Worm (Caenorhabditis elegans) whole organism, L1 larva: ENCODE measurements around the gene M163.8.
A peak's percentile ranks its signal among the peaks of the same experiment; 100 is the strongest.

ENCODE experiments used
- F16B12.6 ChIP-seq: fragments of 150-350 bp; optimal IDR thresholded peaks from 2 replicates; lab custom pipeline; 2014; ENCODE audit warnings: missing biosample characterization, missing genetic modification characterization
- Y116A8C.19 ChIP-seq: sonication (generic microtip); optimal IDR thresholded peaks from 2 replicates; lab custom pipeline; 2016; ENCODE audit warnings: missing compliant biosample characterization, missing genetic modification characterization, borderline replicate concordance
- aly-2 ChIP-seq: fragments of 150-350 bp; optimal IDR thresholded peaks from 2 replicates; lab custom pipeline; 2014; ENCODE audit warnings: missing biosample characterization, missing genetic modification characterization
- ama-1 ChIP-seq: fragments of 150-350 bp; optimal IDR thresholded peaks from 2 replicates; lab custom pipeline; 2014
- ceh-63 ChIP-seq: fragments of 200-800 bp; sonication (Bioruptor generic); optimal IDR thresholded peaks from 2 replicates; lab custom pipeline; 2018; ENCODE audit warnings: mild to moderate bottlenecking, missing genetic modification characterization, missing compliant biosample characterization
- ceh-8 ChIP-seq: fragments of 200-800 bp; sonication (Bioruptor generic); optimal IDR thresholded peaks from 2 replicates; lab custom pipeline; 2018; ENCODE audit warnings: mild to moderate bottlenecking, missing genetic modification characterization, moderate library complexity, missing compliant biosample characterization
- ceh-82 ChIP-seq, 3 experiments: fragments of 150-350 bp in 1 of 3; sonication (generic microtip) in 2 of 3; optimal IDR thresholded peaks; 2 replicates each; lab custom pipeline; 2014 to 2017; ENCODE audit warnings: missing biosample characterization in 3 of 3, missing genetic modification characterization in 3 of 3
- ceh-90 ChIP-seq: sonication (generic microtip); optimal IDR thresholded peaks from 2 replicates; lab custom pipeline; 2016; ENCODE audit warnings: missing genetic modification characterization, missing compliant biosample characterization
- dsc-1 ChIP-seq: sonication (generic microtip); optimal IDR thresholded peaks from 2 replicates; lab custom pipeline; 2016; ENCODE audit warnings: mild to moderate bottlenecking, missing genetic modification characterization, missing compliant biosample characterization
- efl-1 ChIP-seq, 4 experiments: fragments of 150-350 bp; optimal IDR thresholded peaks in 3 of 4; peaks in 1 of 4; 1 replicate in 1 of 4; 2 replicates in 3 of 4; lab custom pipeline; 2014; ENCODE audit warnings: missing biosample characterization in 2 of 4, missing genetic modification characterization in 2 of 4, missing genetic modification reagents in 2 of 4
- egl-13 ChIP-seq: sonication (generic microtip); optimal IDR thresholded peaks from 2 replicates; lab custom pipeline; 2016; ENCODE audit warnings: missing genotype, missing genetic modification reagents, missing genetic modification characterization, missing compliant biosample characterization
- elt-2 ChIP-seq: sonication (generic microtip); optimal IDR thresholded peaks from 2 replicates; lab custom pipeline; 2016; ENCODE audit warnings: missing genetic modification characterization, mild to moderate bottlenecking, inconsistent platforms, missing compliant biosample characterization, missing genetic modification reagents
- elt-3 ChIP-seq, 6 experiments: fragments of 150-350 bp in 1 of 6; sonication (generic microtip); optimal IDR thresholded peaks; 2 replicates each; lab custom pipeline; 2017 to 2018; ENCODE audit warnings: missing biosample characterization in 6 of 6, missing genetic modification characterization in 6 of 6, inconsistent platforms in 1 of 6
- fkh-10 ChIP-seq: sonication (generic microtip); optimal IDR thresholded peaks from 2 replicates; lab custom pipeline; 2017; ENCODE audit warnings: missing biosample characterization, missing genetic modification reagents, missing genetic modification characterization
- fkh-4 ChIP-seq: sonication (generic microtip); optimal IDR thresholded peaks from 2 replicates; lab custom pipeline; 2016; ENCODE audit warnings: missing compliant biosample characterization, missing genetic modification characterization, borderline replicate concordance
- fos-1 ChIP-seq: fragments of 150-350 bp; optimal IDR thresholded peaks from 2 replicates; lab custom pipeline; 2014; ENCODE audit warnings: missing biosample characterization, missing genetic modification characterization
- grh-1 ChIP-seq: fragments of 200-800 bp; sonication (Bioruptor generic); IDR thresholded peaks from 2 replicates; pipeline ENCODE4 v1.3.6; 2022; ENCODE audit warnings: missing genetic modification reagents, missing genetic modification characterization, missing compliant biosample characterization
- hpl-2 ChIP-seq: fragments of 150-350 bp; optimal IDR thresholded peaks from 2 replicates; lab custom pipeline; 2014; ENCODE audit warnings: missing biosample characterization, missing genetic modification reagents, missing genetic modification characterization
- irx-1 ChIP-seq: sonication (generic microtip); optimal IDR thresholded peaks from 2 replicates; lab custom pipeline; 2016; ENCODE audit warnings: missing genetic modification characterization, missing compliant biosample characterization
- isw-1 ChIP-seq: fragments of 200-800 bp; sonication (Bioruptor generic); IDR thresholded peaks from 2 replicates; pipeline ENCODE4 v1.3.6; 2022; ENCODE audit warnings: missing genetic modification characterization, missing compliant biosample characterization
- jun-1 ChIP-seq: fragments of 150-350 bp; optimal IDR thresholded peaks from 2 replicates; lab custom pipeline; 2014; ENCODE audit warnings: missing biosample characterization, missing genetic modification reagents, missing genetic modification characterization
- lin-14 ChIP-seq: fragments of 200-800 bp; sonication (Bioruptor generic); optimal IDR thresholded peaks from 2 replicates; lab custom pipeline; 2018; ENCODE audit warnings: mild to moderate bottlenecking, missing genetic modification characterization, moderate library complexity, missing compliant biosample characterization
- lir-3 ChIP-seq: sonication (generic microtip); optimal IDR thresholded peaks from 2 replicates; lab custom pipeline; 2016; ENCODE audit warnings: mild to moderate bottlenecking, missing genetic modification characterization, moderate library complexity, missing compliant biosample characterization; ENCODE audit not compliant: poor library complexity
- mdl-1 ChIP-seq, 2 experiments: fragments of 150-350 bp; optimal IDR thresholded peaks; 2 replicates each; lab custom pipeline; 2014 to 2017; ENCODE audit warnings: missing biosample characterization in 2 of 2, missing genetic modification characterization in 2 of 2, inconsistent platforms in 1 of 2
- mef-2 ChIP-seq: fragments of 150-350 bp; optimal IDR thresholded peaks from 2 replicates; lab custom pipeline; 2014; ENCODE audit warnings: missing biosample characterization, missing genetic modification characterization
- mep-1 ChIP-seq: fragments of 150-350 bp; optimal IDR thresholded peaks from 2 replicates; lab custom pipeline; 2014; ENCODE audit warnings: missing biosample characterization, missing genetic modification characterization
- nhr-11 ChIP-seq: fragments of 150-350 bp; optimal IDR thresholded peaks from 2 replicates; lab custom pipeline; 2014; ENCODE audit warnings: missing biosample characterization, missing genetic modification characterization
- nhr-19 ChIP-seq: fragments of 200-800 bp; sonication (Bioruptor generic); conservative IDR thresholded peaks from 2 replicates; pipeline ENCODE4 v1.3.6; 2022; ENCODE audit warnings: missing genetic modification characterization, missing compliant biosample characterization
- nhr-237 ChIP-seq: fragments of 150-350 bp; optimal IDR thresholded peaks from 2 replicates; lab custom pipeline; 2014; ENCODE audit warnings: missing biosample characterization, missing genetic modification characterization
- nhr-71 ChIP-seq: sonication (generic microtip); optimal IDR thresholded peaks from 2 replicates; lab custom pipeline; 2016; ENCODE audit warnings: mild to moderate bottlenecking, missing genetic modification characterization, moderate library complexity, missing compliant biosample characterization
- nhr-84 ChIP-seq: sonication (generic microtip); optimal IDR thresholded peaks from 2 replicates; lab custom pipeline; 2017; ENCODE audit warnings: missing biosample characterization, missing genetic modification characterization
- nhr-85 ChIP-seq: sonication (generic microtip); peaks from one replicate; lab custom pipeline; 2016; ENCODE audit warnings: missing genetic modification characterization, inconsistent platforms, missing compliant biosample characterization
- pag-3 ChIP-seq: sonication (generic microtip); optimal IDR thresholded peaks from 2 replicates; lab custom pipeline; 2017; ENCODE audit warnings: missing genetic modification characterization, mild to moderate bottlenecking, missing compliant biosample characterization, antibody characterized with exemption, borderline replicate concordance; ENCODE audit not compliant: insufficient read depth
- pax-3 ChIP-seq: fragments of 200-800 bp; sonication (Bioruptor generic); optimal IDR thresholded peaks from 2 replicates; lab custom pipeline; 2018; ENCODE audit warnings: mild to moderate bottlenecking, missing genetic modification characterization, moderate library complexity, missing compliant biosample characterization
- rnt-1 ChIP-seq: sonication (generic microtip); optimal IDR thresholded peaks from 2 replicates; lab custom pipeline; 2016; ENCODE audit warnings: mild to moderate bottlenecking, missing genetic modification characterization, moderate library complexity, missing compliant biosample characterization
- snpc-4 ChIP-seq: fragments of 150-350 bp; optimal IDR thresholded peaks from 2 replicates; lab custom pipeline; 2014; ENCODE audit warnings: missing biosample characterization, missing genetic modification characterization
- sptf-1 ChIP-seq: fragments of 150-350 bp; optimal IDR thresholded peaks from 2 replicates; lab custom pipeline; 2014; ENCODE audit warnings: missing biosample characterization, missing genetic modification characterization
- sup-37 ChIP-seq: fragments of 200-800 bp; sonication (Bioruptor generic); optimal IDR thresholded peaks from 2 replicates; lab custom pipeline; 2018; ENCODE audit warnings: mild to moderate bottlenecking, missing genetic modification characterization, missing compliant biosample characterization
- unc-130 ChIP-seq: fragments of 150-350 bp; optimal IDR thresholded peaks from 2 replicates; lab custom pipeline; 2017; ENCODE audit warnings: missing biosample characterization, missing genetic modification characterization, inconsistent platforms
- unc-98 ChIP-seq: fragments of 200-800 bp; sonication (Bioruptor generic); IDR thresholded peaks from 2 replicates; pipeline ENCODE4 v1.3.6; 2022; ENCODE audit warnings: missing genetic modification characterization, missing compliant biosample characterization
- xbp-1 ChIP-seq: sonication (generic microtip); optimal IDR thresholded peaks from 2 replicates; lab custom pipeline; 2016; ENCODE audit warnings: missing genetic modification characterization, missing compliant biosample characterization
- zag-1 ChIP-seq: fragments of 150-350 bp; optimal IDR thresholded peaks from 2 replicates; lab custom pipeline; 2014; ENCODE audit warnings: missing biosample characterization, missing genetic modification characterization

Gene M163.8

ce11 chrX:14495075-14495474 lies 10.1 kb downstream of the M163.8 start:
- TF ChIP-seq lin-14 (GFP tag; lab: Kevin White, UChicago) (peak; percentile 73), pax-3 (no peak), rnt-1 (tag; lab: Kevin White, UChicago) (peak; percentile 16), hpl-2 (no peak), sup-37 (GFP tag; lab: Kevin White, UChicago) (no peak), fos-1 (tag; lab: Kevin White, UChicago) (no peak), aly-2 (tag; lab: Kevin White, UChicago) (no peak), fkh-4 (no peak), isw-1 (GFP tag; lab: Robert Waterston, UW) (no peak), fkh-10 (GFP tag; lab: Kevin White, UChicago) (no peak), zag-1 (no peak), unc-98 (GFP tag; lab: Robert Waterston, UW) (no peak), xbp-1 (tag; lab: Kevin White, UChicago) (no peak), ceh-90 (tag; lab: Kevin White, UChicago) (no peak), nhr-84 (tag; lab: Kevin White, UChicago) (no peak), elt-2 (tag; lab: Kevin White, UChicago) (no peak), ceh-8 (GFP tag; lab: Kevin White, UChicago) (no peak), F16B12.6 (tag; lab: Kevin White, UChicago) (no peak)

ce11 chrX:14495785-14496184 lies 10.9 kb downstream of the M163.8 start, which contains the start of gene ztf-14:
TSS of gene ztf-14 (plus strand) at chrX:14496085.
- TF ChIP-seq ceh-82 (tag; optimal IDR thresholded peaks at IDR 0.05; lab: Kevin White, UChicago) (no peak), efl-1 (optimal IDR thresholded peaks at IDR 0.05; lab: Kevin White, UChicago) (no peak), efl-1 (GFP tag; optimal IDR thresholded peaks at IDR 0.05 in 1 of 2; lab: Kevin White, UChicago) (peak in 1 of 2 experiments; percentile 15), snpc-4 (tag; lab: Kevin White, UChicago) (no peak), nhr-11 (no peak)

- TF ChIP-seq rnt-1 (tag; lab: Kevin White, UChicago) (peak; percentile 30), unc-130 (peak; percentile 64), lin-14 (GFP tag; lab: Kevin White, UChicago) (peak; percentile 61), nhr-237 (tag; lab: Kevin White, UChicago) (no peak), nhr-71 (peak; percentile 22)
Measured at ce11 chrX:14496545-14496944, 11.6 kb downstream of the M163.8 start.

- no peak for TF ChIP-seq dsc-1 (tag; lab: Kevin White, UChicago)
- peak; percentile 30 for TF ChIP-seq mep-1 (tag; lab: Kevin White, UChicago)
- TF ChIP-seq elt-3 (tag; optimal IDR thresholded peaks at IDR 0.05; lab: Kevin White, UChicago): peak in 1 of 6 experiments; percentile 46
- no peak for TF ChIP-seq mdl-1 (tag; optimal IDR thresholded peaks at IDR 0.05; lab: Kevin White, UChicago)
- peak; percentile 50 for TF ChIP-seq pag-3 (tag; lab: Kevin White, UChicago)
- no peak for TF ChIP-seq sptf-1
- TF ChIP-seq lir-3 (tag; lab: Kevin White, UChicago): no peak
- no peak for TF ChIP-seq efl-1 (optimal IDR thresholded peaks at IDR 0.05; lab: Kevin White, UChicago)
- peak in 1 of 2 experiments; percentile 3 for TF ChIP-seq efl-1 (GFP tag; optimal IDR thresholded peaks at IDR 0.05 in 1 of 2; lab: Kevin White, UChicago)
- TF ChIP-seq rnt-1 (tag; lab: Kevin White, UChicago): no peak
Measured at ce11 chrX:14499830-14500409, 15.0 kb downstream of the M163.8 start.

- TF ChIP-seq hpl-2 (no peak), xbp-1 (tag; lab: Kevin White, UChicago) (no peak), jun-1 (tag; lab: Kevin White, UChicago) (no peak), irx-1 (tag; lab: Kevin White, UChicago) (peak; percentile 54), nhr-85 (tag; lab: Kevin White, UChicago) (peak; percentile 98), efl-1 (optimal IDR thresholded peaks at IDR 0.05; lab: Kevin White, UChicago) (no peak), efl-1 (GFP tag; optimal IDR thresholded peaks at IDR 0.05 in 1 of 2; lab: Kevin White, UChicago) (no peak), zag-1 (no peak), fkh-4 (no peak), nhr-19 (GFP tag; lab: Robert Waterston, UW) (peak; percentile 7; the same call in 1 of the 2 replicates), ceh-63 (GFP tag; lab: Kevin White, UChicago) (no peak), rnt-1 (tag; lab: Kevin White, UChicago) (peak; percentile 46), Y116A8C.19 (no peak), grh-1 (GFP tag; lab: Robert Waterston, UW) (peak; percentile 96), egl-13 (tag; lab: Kevin White, UChicago) (no peak), mef-2 (no peak), ama-1 (no peak)
Measured at ce11 chrX:14500422-14501058, 15.6 kb downstream of the M163.8 start.
